Fruit fly (Drosophila melanogaster): Measurements from ENCODE around the gene CG12531.
A peak's percentile ranks its signal among the peaks of the same experiment; 100 is the strongest.

Gene CG12531

DNA sequence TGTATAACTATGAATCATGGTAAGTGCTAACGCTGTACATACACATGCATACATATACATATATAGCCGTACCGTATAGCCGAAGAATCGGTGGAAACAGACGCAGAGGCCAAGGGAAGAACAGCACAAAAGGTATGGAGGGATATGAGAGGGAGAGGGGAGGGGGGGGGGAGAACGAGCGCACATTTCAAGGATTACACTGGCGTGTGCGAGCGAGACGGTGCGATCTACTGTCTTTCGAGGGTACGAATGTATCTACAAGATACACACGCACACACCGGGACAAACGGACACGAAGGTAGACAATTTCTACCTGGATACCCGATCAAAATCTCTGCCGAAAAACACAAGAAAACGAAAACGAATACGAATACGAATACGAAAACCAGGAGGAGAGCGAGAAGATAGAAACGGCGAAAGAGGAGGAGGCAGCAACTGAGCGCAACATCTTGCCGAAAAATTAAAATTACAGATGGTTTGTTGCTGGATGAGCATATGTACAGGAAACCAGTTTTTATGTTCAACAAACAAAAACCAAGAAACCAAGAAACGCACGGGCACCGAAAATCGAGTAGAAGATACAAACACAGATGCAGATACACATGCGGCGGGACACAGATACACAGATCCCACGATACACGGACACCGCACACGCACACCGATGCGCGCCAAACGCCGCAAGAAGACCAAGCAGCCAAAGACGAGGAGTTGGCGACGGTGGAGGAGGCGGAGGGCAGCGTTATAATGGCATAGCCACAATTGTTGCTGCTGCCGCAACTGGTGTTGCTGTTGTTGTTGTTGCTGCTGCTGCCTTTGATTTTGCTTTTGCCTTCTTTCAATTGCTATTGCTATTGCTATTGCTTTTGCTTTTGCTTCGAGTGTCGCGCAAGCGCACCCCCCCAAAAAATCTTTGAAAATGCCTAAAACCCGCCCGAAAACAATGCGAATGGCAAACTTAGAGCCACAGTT lies 55.3 kb downstream of the CG12531 start (continued):
- no peak for TF ChIP-seq dm (GFP tag; optimal IDR thresholded peaks at IDR 0.05)
- no peak for TF ChIP-seq Doc2 (GFP tag; IDR thresholded peaks at IDR 0.05)
- no peak for TF ChIP-seq CG4820 (GFP tag; optimal IDR thresholded peaks at IDR 0.05)
- TF ChIP-seq Med (GFP tag), result peak; percentile 24
- TF ChIP-seq chinmo (GFP tag; IDR thresholded peaks at IDR 0.05; ENCODE audit: partially characterized antibody), result 0 out of 4 replicates have a peak, but pooled peaks have one; percentile 53
- no peak for TF ChIP-seq PHDP (tag; optimal IDR thresholded peaks at IDR 0.05)
- peak; percentile 77 for TF ChIP-seq cg (GFP tag; optimal IDR thresholded peaks at IDR 0.05)
- TF ChIP-seq CG1832 (GFP tag; optimal IDR thresholded peaks at IDR 0.05), result peak; percentile 49
- no peak for TF ChIP-seq vnd (GFP tag; IDR thresholded peaks at IDR 0.05; ENCODE audit: partially characterized antibody)
- TF ChIP-seq croc (GFP tag; conservative IDR thresholded peaks at IDR 0.05), result no peak
- TF ChIP-seq CG5245 (GFP tag; optimal IDR thresholded peaks at IDR 0.05), result no peak
- no peak for TF ChIP-seq CG10267 (tag; optimal IDR thresholded peaks at IDR 0.05)
- no peak for TF ChIP-seq CG9797 (GFP tag; optimal IDR thresholded peaks at IDR 0.05)
- no peak for TF ChIP-seq fd96Cb (tag; optimal IDR thresholded peaks at IDR 0.05)
- TF ChIP-seq ewg (GFP tag; optimal IDR thresholded peaks at IDR 0.05), result no peak
- TF ChIP-seq bcd (GFP tag; optimal IDR thresholded peaks at IDR 0.05), result no peak
- TF ChIP-seq sens (GFP tag), result peak; percentile 20
- no peak for TF ChIP-seq CG7372 (GFP tag; IDR thresholded peaks at IDR 0.05)
- no peak for TF ChIP-seq CG8478 (optimal IDR thresholded peaks at IDR 0.05)
- no peak for TF ChIP-seq insv (GFP tag; optimal IDR thresholded peaks at IDR 0.05)
- TF ChIP-seq HLH3B (GFP tag; IDR thresholded peaks at IDR 0.05), result no peak
- 0 out of 3 replicates have a peak, but pooled peaks have one; percentile 13 for TF ChIP-seq Aef1 (GFP tag; IDR thresholded peaks at IDR 0.05)
- no peak for TF ChIP-seq zfh2 (GFP tag; optimal IDR thresholded peaks at IDR 0.05)
- TF ChIP-seq CG1603 (tag; optimal IDR thresholded peaks at IDR 0.05), result no peak
- peak; percentile 77; the same call in 2 of the 3 replicates for TF ChIP-seq CG6175 (GFP tag; IDR thresholded peaks at IDR 0.05)
- no peak for TF ChIP-seq CG8765 (GFP tag; IDR thresholded peaks at IDR 0.05)
- TF ChIP-seq Hr3 (GFP tag; optimal IDR thresholded peaks at IDR 0.05), result no peak
- peak; percentile 92 for TF ChIP-seq crol (GFP tag; IDR thresholded peaks at IDR 0.05)
- TF ChIP-seq shn (GFP tag; optimal IDR thresholded peaks at IDR 0.05), result no peak
- no peak for TF ChIP-seq Atf6 (GFP tag; IDR thresholded peaks at IDR 0.05)
- no peak for TF ChIP-seq nerfin-1 (tag; optimal IDR thresholded peaks at IDR 0.05)
- TF ChIP-seq CG9817 (tag; optimal IDR thresholded peaks at IDR 0.05), result no peak
- no peak for TF ChIP-seq Ssrp (tag; optimal IDR thresholded peaks at IDR 0.05)
- TF ChIP-seq CG13296 (GFP tag; optimal IDR thresholded peaks at IDR 0.05), result no peak
- no peak for TF ChIP-seq Meics (GFP tag; optimal IDR thresholded peaks at IDR 0.05)
- TF ChIP-seq kni (GFP tag; optimal IDR thresholded peaks at IDR 0.05), result peak; percentile 54
- TF ChIP-seq oc (tag; optimal IDR thresholded peaks at IDR 0.05), result no peak
- no peak for TF ChIP-seq CG10462 (GFP tag; optimal IDR thresholded peaks at IDR 0.05)
- TF ChIP-seq wek (GFP tag; optimal IDR thresholded peaks at IDR 0.05), result no peak
- no peak for TF ChIP-seq lmd (GFP tag; IDR thresholded peaks at IDR 0.05)
- no peak for TF ChIP-seq phol (tag; optimal IDR thresholded peaks at IDR 0.05)
- no peak for TF ChIP-seq CG12744 (GFP tag; optimal IDR thresholded peaks at IDR 0.05)
- 0 out of 2 replicates have a peak, but pooled peaks have one; percentile 23 for TF ChIP-seq CG9932 (GFP tag; IDR thresholded peaks at IDR 0.05)
- TF ChIP-seq Dref (GFP tag; IDR thresholded peaks at IDR 0.05), result no peak
- no peak for TF ChIP-seq CG12659 (GFP tag; optimal IDR thresholded peaks at IDR 0.05)
- peak; percentile 55 for TF ChIP-seq ATbp (GFP tag; optimal IDR thresholded peaks at IDR 0.05)
- TF ChIP-seq CG14050 (GFP tag; IDR thresholded peaks at IDR 0.05), result no peak
- peak; percentile 44 for TF ChIP-seq Deaf1 (tag; optimal IDR thresholded peaks at IDR 0.05)
- no peak for TF ChIP-seq CG6854 (GFP tag; optimal IDR thresholded peaks at IDR 0.05)
